Worm (Caenorhabditis elegans): ENCODE data around the gene ttbk-8.2.

Gene ttbk-8.2

DNA sequence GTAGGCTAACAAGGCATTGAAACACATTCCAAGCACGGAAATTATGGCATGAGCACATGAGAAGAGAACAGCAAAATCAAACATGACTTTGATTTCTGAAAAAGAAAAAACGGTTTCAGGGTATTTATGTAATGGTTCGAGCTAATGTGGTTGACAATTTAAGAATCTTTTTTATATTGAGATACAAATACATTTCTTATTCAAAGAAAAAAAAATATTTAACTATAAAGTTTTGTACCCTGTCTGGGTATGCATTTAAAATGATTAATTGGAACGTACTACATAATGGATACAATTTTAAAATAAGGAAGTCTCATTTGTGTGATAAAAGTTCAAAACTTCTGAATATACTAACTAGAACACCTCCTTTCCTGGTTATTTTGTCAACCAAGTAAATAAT, 1.6 kb upstream of the ttbk-8.2 start, which contains the start of gene srd-12:
srd-12 (minus strand) TSS at position 101 of the 400 bp plus-strand sequence.
- no peak for TF ChIP-seq sem-4 (tag; optimal IDR thresholded peaks at IDR 0.05)
- no peak for TF ChIP-seq ztf-11 (tag; optimal IDR thresholded peaks at IDR 0.05)
- TF ChIP-seq lin-13 (GFP tag; optimal IDR thresholded peaks at IDR 0.05): no peak
- TF ChIP-seq ceh-82 (tag; optimal IDR thresholded peaks at IDR 0.05): no peak
- TF ChIP-seq unc-62 (GFP tag; optimal IDR thresholded peaks at IDR 0.05): no peak
- TF ChIP-seq peb-1 (tag; optimal IDR thresholded peaks at IDR 0.05): no peak
- TF ChIP-seq skn-1 (tag; optimal IDR thresholded peaks at IDR 0.05): no peak

DNA sequence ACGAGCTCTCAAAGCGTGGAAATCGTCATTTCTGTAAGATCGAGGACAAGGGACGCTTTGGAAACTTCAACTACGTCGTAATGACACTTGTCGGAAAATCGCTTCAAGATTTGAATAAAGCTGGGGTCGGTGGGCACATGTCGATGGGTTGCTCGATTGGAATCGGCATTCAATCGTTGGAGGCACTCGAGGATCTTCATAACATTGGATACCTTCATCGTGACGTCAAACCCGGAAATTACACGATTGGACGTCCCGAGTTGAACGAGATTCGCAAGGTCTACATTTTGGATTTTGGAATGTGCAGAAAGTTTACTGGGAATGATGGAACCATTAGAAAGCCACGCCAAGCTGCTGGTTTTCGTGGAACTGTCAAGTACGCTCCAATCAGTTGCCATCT, 808 bp downstream of the ttbk-8.2 start:
- TF ChIP-seq elt-1 (tag; optimal IDR thresholded peaks at IDR 0.05) (no peak), ztf-1 (GFP tag; conservative IDR thresholded peaks at IDR 0.05) (no peak), egl-27 (tag; optimal IDR thresholded peaks at IDR 0.05) (no peak), alr-1 (tag; optimal IDR thresholded peaks at IDR 0.05) (no peak), skn-1 (tag; optimal IDR thresholded peaks at IDR 0.05) (no peak), ztf-11 (tag; optimal IDR thresholded peaks at IDR 0.05) (no peak), sem-4 (tag; optimal IDR thresholded peaks at IDR 0.05) (no peak), fos-1 (tag; optimal IDR thresholded peaks at IDR 0.05) (no peak), ama-1 (optimal IDR thresholded peaks at IDR 0.05) (no peak), nhr-129 (tag; optimal IDR thresholded peaks at IDR 0.05) (no peak), ZK546.5 (tag; optimal IDR thresholded peaks at IDR 0.05) (no peak), lsy-2 (tag; optimal IDR thresholded peaks at IDR 0.05) (no peak), Y55F3AM.14 (GFP tag; optimal IDR thresholded peaks at IDR 0.05) (no peak), nhr-23 (tag; optimal IDR thresholded peaks at IDR 0.05) (no peak), lin-13 (GFP tag; optimal IDR thresholded peaks at IDR 0.05) (no peak), ztf-4 (tag; optimal IDR thresholded peaks at IDR 0.05) (no peak), gmeb-1 (tag; optimal IDR thresholded peaks at IDR 0.05) (no peak), nhr-11 (tag; optimal IDR thresholded peaks at IDR 0.05) (no peak)

DNA sequence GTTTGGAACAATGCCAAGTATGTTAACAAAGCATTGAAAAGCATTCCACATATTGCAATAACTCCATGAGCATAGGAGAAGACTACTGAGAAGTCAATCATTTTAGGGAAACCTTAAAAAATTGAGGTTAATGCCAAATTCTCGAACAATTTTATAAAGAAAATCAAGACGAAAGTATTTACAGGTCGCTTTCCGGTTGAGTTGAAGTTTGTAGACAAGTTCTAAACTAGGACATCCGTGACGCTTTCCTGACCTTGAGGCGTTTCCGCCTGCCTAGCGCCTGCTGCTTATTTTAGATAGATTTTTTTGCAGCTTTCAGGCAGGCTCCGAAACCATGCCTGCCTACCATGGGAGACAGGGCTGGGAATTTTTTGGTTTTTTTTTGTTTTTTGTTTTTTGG, 3.8 kb downstream of the ttbk-8.2 start, which contains the start of gene srd-13:
srd-13 (minus strand) TSS at position 101 of the 400 bp plus-strand sequence.
- TF ChIP-seq ztf-1 (GFP tag; conservative IDR thresholded peaks at IDR 0.05) (no peak), skn-1 (tag; optimal IDR thresholded peaks at IDR 0.05) (no peak), mdl-1 (tag; optimal IDR thresholded peaks at IDR 0.05) (no peak), sma-3 (GFP tag; optimal IDR thresholded peaks at IDR 0.05) (no peak), sem-4 (tag; optimal IDR thresholded peaks at IDR 0.05) (no peak), alr-1 (tag; optimal IDR thresholded peaks at IDR 0.05) (no peak), crh-2 (tag; optimal IDR thresholded peaks at IDR 0.05) (no peak)

DNA sequence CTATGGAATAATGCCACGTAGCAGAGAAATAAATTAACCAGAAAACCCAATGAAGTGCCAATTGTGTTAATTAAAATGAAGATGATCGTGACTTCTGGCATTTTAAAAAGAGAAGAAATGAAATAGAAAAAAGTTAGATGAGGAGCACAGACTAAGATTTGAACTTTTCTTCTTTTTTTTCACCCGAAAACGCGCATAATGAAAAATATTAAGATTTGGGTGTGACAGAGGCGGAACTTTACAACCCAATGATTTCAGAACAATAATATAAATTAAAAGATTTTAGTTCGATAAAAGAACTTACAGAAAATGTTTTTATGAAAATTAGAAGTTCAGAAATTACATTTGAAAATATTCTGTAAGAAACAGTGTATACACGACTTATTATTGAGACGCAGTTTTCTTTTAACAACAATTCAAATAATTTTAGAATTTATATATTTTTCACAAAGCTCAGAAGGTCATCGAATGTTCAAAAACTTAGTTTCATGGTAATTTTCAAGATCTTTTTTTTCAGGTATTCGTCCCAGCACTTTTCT, 13.9 kb downstream of the ttbk-8.2 start, which contains the start of the genes srd-8 and B0547.2:
srd-8 (minus strand) TSS at position 101 of the 539 bp plus-strand sequence.
B0547.2 (plus strand) TSS at position 489 of the 539 bp plus-strand sequence.
- TF ChIP-seq nhr-21 (tag; optimal IDR thresholded peaks at IDR 0.05) (no peak), skn-1 (tag; optimal IDR thresholded peaks at IDR 0.05) (no peak), lsy-2 (tag; optimal IDR thresholded peaks at IDR 0.05) (no peak), ztf-1 (GFP tag; conservative IDR thresholded peaks at IDR 0.05) (no peak), lin-13 (GFP tag; optimal IDR thresholded peaks at IDR 0.05) (no peak), R02D3.7 (tag; optimal IDR thresholded peaks at IDR 0.05) (no peak), lin-11 (tag; optimal IDR thresholded peaks at IDR 0.05) (no peak), ceh-16 (tag; optimal IDR thresholded peaks at IDR 0.05) (no peak), gmeb-1 (tag; optimal IDR thresholded peaks at IDR 0.05) (no peak), sem-4 (tag; optimal IDR thresholded peaks at IDR 0.05) (no peak), nhr-237 (tag; optimal IDR thresholded peaks at IDR 0.05) (no peak), nhr-10 (tag; optimal IDR thresholded peaks at IDR 0.05) (no peak)

DNA sequence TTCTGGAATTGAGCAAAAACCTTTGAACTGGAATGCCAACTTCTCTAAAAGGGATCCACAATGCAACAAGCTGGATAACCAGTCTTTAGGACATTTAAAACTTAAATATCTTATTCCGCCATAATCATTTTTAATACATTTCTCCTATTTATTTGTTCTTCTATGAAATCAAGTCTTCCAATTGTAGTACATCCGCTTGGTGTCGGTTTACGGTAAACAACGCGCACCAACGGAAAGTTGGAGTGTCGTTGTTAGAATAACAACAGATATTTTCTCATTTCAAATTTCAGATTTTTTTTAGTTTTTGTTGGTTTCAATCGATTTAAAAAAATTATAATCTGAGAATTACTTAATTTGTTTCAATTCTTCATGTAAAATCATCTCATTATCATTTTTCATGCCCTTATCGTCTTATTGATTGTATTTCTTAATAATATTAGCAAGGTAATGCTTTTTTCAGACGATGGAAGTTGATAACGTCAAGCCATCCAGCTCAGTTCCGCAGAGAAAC, 17.4 kb downstream of the ttbk-8.2 start, which contains the start of gene csn-5:
csn-5 (plus strand) TSS at position 461 of the 511 bp plus-strand sequence.
- TF ChIP-seq mdl-1 (tag; optimal IDR thresholded peaks at IDR 0.05) (no peak), C34F6.9 (tag; optimal IDR thresholded peaks at IDR 0.05) (peak; percentile 23), fos-1 (tag; optimal IDR thresholded peaks at IDR 0.05) (no peak), nhr-237 (tag; optimal IDR thresholded peaks at IDR 0.05) (no peak), R02D3.7 (tag; optimal IDR thresholded peaks at IDR 0.05) (peak; percentile 77), lin-39 (tag; optimal IDR thresholded peaks at IDR 0.05) (no peak), ceh-16 (tag; optimal IDR thresholded peaks at IDR 0.05) (no peak), elt-3 (tag; optimal IDR thresholded peaks at IDR 0.05) (no peak), ama-1 (optimal IDR thresholded peaks at IDR 0.05) (no peak), ceh-82 (tag; optimal IDR thresholded peaks at IDR 0.05) (no peak), lin-11 (tag; optimal IDR thresholded peaks at IDR 0.05) (no peak)

All from whole organism, L2 larva.